Fruit fly (Drosophila melanogaster) whole organism, adult: ENCODE results near the gene hng3.

Source experiments
- CG5204 ChIP-seq: fragments of 200-800 bp; sonication (Bioruptor generic); optimal IDR thresholded peaks from 2 replicates; lab custom pipeline; 2016; ENCODE audit warnings: missing biosample characterization, missing genetic modification characterization
- CG7045 ChIP-seq: fragments of 200-800 bp; sonication (Bioruptor generic); optimal IDR thresholded peaks from 2 replicates; lab custom pipeline; 2017; ENCODE audit warnings: missing biosample characterization, mild to moderate bottlenecking, missing genetic modification characterization
- toe ChIP-seq: fragments of 200-800 bp; sonication (Bioruptor generic); optimal IDR thresholded peaks from 2 replicates; lab custom pipeline; 2016; ENCODE audit warnings: missing biosample characterization, missing genetic modification characterization

- TF ChIP-seq toe (GFP tag; lab: Kevin White, UChicago) (peak; percentile 1), CG5204 (GFP tag; lab: Kevin White, UChicago) (no peak), CG7045 (GFP tag; lab: Kevin White, UChicago) (no peak)
These were observed 23.7 kb upstream of the hng3 start for dm6 chr3L:778977-779376.
